Worm (Caenorhabditis elegans): ENCODE results near the gene F14H12.6.
"Not testable (repeated sequence)": the region's sequence is repeated elsewhere in the genome, so short reads cannot be mapped to it uniquely, and the experiment has no call there.

The F14H12.6 gene

ce11 chrX:4342730-4343129 is 14.6 kb downstream of the F14H12.6 start:
- TF ChIP-seq nhr-11 (tag; optimal IDR thresholded peaks at IDR 0.05): no peak
- no peak for TF ChIP-seq dmd-4 (tag; optimal IDR thresholded peaks at IDR 0.05; ENCODE audit: borderline replicate concordance)
- TF ChIP-seq ceh-6 (GFP tag; optimal IDR thresholded peaks at IDR 0.05): no peak
- TF ChIP-seq tbx-2 (tag; optimal IDR thresholded peaks at IDR 0.05): no peak
- TF ChIP-seq elt-4 (tag; optimal IDR thresholded peaks at IDR 0.05): no peak
- no peak for TF ChIP-seq ceh-18 (tag; optimal IDR thresholded peaks at IDR 0.05)
- no peak for TF ChIP-seq ref-2 (tag; optimal IDR thresholded peaks at IDR 0.05)
- no peak for TF ChIP-seq ceh-31 (tag; optimal IDR thresholded peaks at IDR 0.05)
- no peak for TF ChIP-seq nhr-232 (tag; optimal IDR thresholded peaks at IDR 0.05)
- no peak for TF ChIP-seq fkh-6 (tag; optimal IDR thresholded peaks at IDR 0.05)
- no peak for TF ChIP-seq hlh-8 (tag; optimal IDR thresholded peaks at IDR 0.05)
- TF ChIP-seq sox-2 (GFP tag; IDR thresholded peaks at IDR 0.05): no peak
- no peak for TF ChIP-seq ceh-24 (tag; optimal IDR thresholded peaks at IDR 0.05)
- TF ChIP-seq dve-1 (tag; optimal IDR thresholded peaks at IDR 0.05): no peak
- no peak for TF ChIP-seq npax-4 (tag; optimal IDR thresholded peaks at IDR 0.05)
- no peak for TF ChIP-seq ahr-1 (tag; optimal IDR thresholded peaks at IDR 0.05)
- TF ChIP-seq pha-2 (tag; optimal IDR thresholded peaks at IDR 0.05): no peak

DNA sequence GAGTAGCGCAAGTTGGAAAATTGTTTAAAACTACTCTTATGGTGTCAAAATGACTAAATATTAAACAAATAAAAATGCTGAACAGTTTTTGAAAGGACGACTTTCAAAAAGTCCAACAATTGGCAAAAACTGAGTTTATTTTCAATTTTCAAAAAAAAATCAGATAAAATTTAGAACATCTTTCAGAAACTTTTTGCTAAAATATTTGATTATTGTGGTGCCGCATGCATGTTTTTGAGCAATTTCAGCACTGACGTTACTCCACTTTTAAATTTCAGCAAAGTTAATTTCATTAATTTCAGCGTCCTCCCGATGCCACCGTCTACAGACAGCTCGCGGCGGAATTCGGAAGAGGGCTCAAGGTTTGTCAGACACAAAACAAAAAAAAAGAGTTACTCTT is 18.0 kb downstream of the F14H12.6 start, which contains the start of gene cst-1:
TSS of gene cst-1 (plus strand) at position 301 of the 400 bp plus-strand sequence.
- not testable (repeated sequence) for TF ChIP-seq madf-2 (tag; optimal IDR thresholded peaks at IDR 0.05); mec-3 (tag; optimal IDR thresholded peaks at IDR 0.05; ENCODE audit: borderline replicate concordance); syd-9 (tag; optimal IDR thresholded peaks at IDR 0.05)

ce11 chrX:4335950-4336349 is 21.4 kb downstream of the F14H12.6 start, which contains the start of gene cst-2:
cst-2 (minus strand) TSS chrX:4336050.
- TF ChIP-seq zip-5 (tag; optimal IDR thresholded peaks at IDR 0.05); unc-3 (GFP tag; conservative IDR thresholded peaks at IDR 0.05); unc-3 (tag; optimal IDR thresholded peaks at IDR 0.05); sox-2 (GFP tag; IDR thresholded peaks at IDR 0.05): not testable (repeated sequence)

- TF ChIP-seq unc-86, lin-11, sdc-2 (tag; optimal IDR thresholded peaks at IDR 0.05): not testable (repeated sequence)
These were observed 25.1 kb downstream of the F14H12.6 start, which contains the start of gene C24A8.6 for ce11 chrX:4332305-4332704. C24A8.6 (minus strand) TSS chrX:4332405.

ce11 chrX:4328816-4329215 is 28.6 kb downstream of the F14H12.6 start, which contains the start of gene C24A8.5:
C24A8.5 (minus strand) TSS chrX:4328916.
- TF ChIP-seq pat-9 (tag; optimal IDR thresholded peaks at IDR 0.05) (no peak), ceh-45 (GFP tag; IDR thresholded peaks at IDR 0.05) (no peak), pros-1 (tag; optimal IDR thresholded peaks at IDR 0.05) (no peak), nfya-1 (tag; optimal IDR thresholded peaks at IDR 0.05) (no peak), unc-42 (tag; optimal IDR thresholded peaks at IDR 0.05) (no peak), pqm-1 (tag; optimal IDR thresholded peaks at IDR 0.05) (no peak), hlh-30 (tag; optimal IDR thresholded peaks at IDR 0.05; ENCODE audit: insufficient read depth) (no peak), fax-1 (tag; optimal IDR thresholded peaks at IDR 0.05) (no peak), F13H6.1 (tag; optimal IDR thresholded peaks at IDR 0.05) (no peak), sox-4 (tag; optimal IDR thresholded peaks at IDR 0.05) (no peak), lin-11 (tag; optimal IDR thresholded peaks at IDR 0.05) (no peak), tbx-7 (tag; optimal IDR thresholded peaks at IDR 0.05) (no peak), ceh-9 (tag; optimal IDR thresholded peaks at IDR 0.05) (no peak), hlh-15 (tag; optimal IDR thresholded peaks at IDR 0.05) (no peak), elt-2 (tag; optimal IDR thresholded peaks at IDR 0.05) (no peak), ceh-22 (tag; optimal IDR thresholded peaks at IDR 0.05) (no peak)
